Fruit fly (Drosophila melanogaster): ENCODE measurements around the gene Nfs1.

Gene Nfs1

dm6 chr2L:12027435-12027834 lies 28.0 kb downstream of the Nfs1 start, which contains the start of gene dmGlut (continued):
- TF ChIP-seq HmgZ (tag; optimal IDR thresholded peaks at IDR 0.05) (no peak), CG11085 (GFP tag; IDR thresholded peaks at IDR 0.05) (no peak), CG8281 (tag; optimal IDR thresholded peaks at IDR 0.05) (no peak), eve (GFP tag; optimal IDR thresholded peaks at IDR 0.05) (no peak), Optix (GFP tag; IDR thresholded peaks at IDR 0.05) (0 out of 3 replicates have a peak, but pooled peaks have one; percentile 19), CHES-1-like (GFP tag; optimal IDR thresholded peaks at IDR 0.05) (no peak), Hr39 (optimal IDR thresholded peaks at IDR 0.05) (no peak), fu2 (GFP tag; optimal IDR thresholded peaks at IDR 0.05) (no peak), Scr (GFP tag; IDR thresholded peaks at IDR 0.05; ENCODE audit: partially characterized antibody) (no peak), Bdp1 (GFP tag; optimal IDR thresholded peaks at IDR 0.05) (no peak), CG4820 (GFP tag; optimal IDR thresholded peaks at IDR 0.05) (no peak), onecut (GFP tag; IDR thresholded peaks at IDR 0.05) (no peak), CG9817 (tag; optimal IDR thresholded peaks at IDR 0.05) (no peak), CG8924 (tag; optimal IDR thresholded peaks at IDR 0.05) (no peak), CG30403 (GFP tag; optimal IDR thresholded peaks at IDR 0.05) (no peak), vnd (GFP tag; IDR thresholded peaks at IDR 0.05; ENCODE audit: partially characterized antibody) (no peak), CG10431 (GFP tag; optimal IDR thresholded peaks at IDR 0.05) (no peak), Camta (GFP tag; optimal IDR thresholded peaks at IDR 0.05) (no peak)

dm6 chr2L:12028102-12028501 lies 28.6 kb downstream of the Nfs1 start:
- TF ChIP-seq chinmo (GFP tag; IDR thresholded peaks at IDR 0.05; ENCODE audit: partially characterized antibody) = 0 out of 4 replicates have a peak, but pooled peaks have one; percentile 34
- TF ChIP-seq btn (GFP tag; optimal IDR thresholded peaks at IDR 0.05) = no peak
- TF ChIP-seq fd3F (GFP tag; optimal IDR thresholded peaks at IDR 0.05) = no peak
- no peak for TF ChIP-seq CG15601 (tag; optimal IDR thresholded peaks at IDR 0.05)
- TF ChIP-seq CG10979 (tag; optimal IDR thresholded peaks at IDR 0.05) = no peak
- no peak for TF ChIP-seq HHEX (GFP tag; optimal IDR thresholded peaks at IDR 0.05)
- no peak for TF ChIP-seq CG4424 (GFP tag; optimal IDR thresholded peaks at IDR 0.05)
- peak; percentile 51 for TF ChIP-seq kni (GFP tag; optimal IDR thresholded peaks at IDR 0.05)
- TF ChIP-seq sd (tag; optimal IDR thresholded peaks at IDR 0.05) = peak; percentile 50
- peak; percentile 46 for TF ChIP-seq D19B (GFP tag; optimal IDR thresholded peaks at IDR 0.05)
- TF ChIP-seq Med (GFP tag) = peak; percentile 63
- TF ChIP-seq CG11456 (GFP tag; IDR thresholded peaks at IDR 0.05) = 0 out of 3 replicates have a peak, but pooled peaks have one; percentile 21
- TF ChIP-seq CkIIα-i1 (GFP tag; IDR thresholded peaks at IDR 0.05) = no peak
- peak; percentile 24 for TF ChIP-seq sens (GFP tag)

dm6 chr2L:12028808-12029207 lies 29.4 kb downstream of the Nfs1 start:
- no peak for TF ChIP-seq seq (GFP tag; IDR thresholded peaks at IDR 0.05)
- TF ChIP-seq CG9609 (GFP tag; optimal IDR thresholded peaks at IDR 0.05) = no peak
- no peak for TF ChIP-seq Fer2 (tag; optimal IDR thresholded peaks at IDR 0.05)
- no peak for TF ChIP-seq lmd (GFP tag; IDR thresholded peaks at IDR 0.05)
- no peak for TF ChIP-seq NFAT (GFP tag; IDR thresholded peaks at IDR 0.05)
- TF ChIP-seq Pdp1 (GFP tag; optimal IDR thresholded peaks at IDR 0.05) = peak in 1 of 2 experiments; percentile 43
- no peak for TF ChIP-seq stc (GFP tag; IDR thresholded peaks at IDR 0.05)
- no peak for TF ChIP-seq wor (GFP tag; IDR thresholded peaks at IDR 0.05)
- no peak for TF ChIP-seq pan (optimal IDR thresholded peaks at IDR 0.05)
- TF ChIP-seq pan (GFP tag; optimal IDR thresholded peaks at IDR 0.05 in 1 of 2, IDR thresholded peaks at IDR 0.05 in 1 of 2) = no peak
- no peak for TF ChIP-seq CG8290 (GFP tag; optimal IDR thresholded peaks at IDR 0.05)
- peak in 1 of 2 experiments; percentile 14 for TF ChIP-seq CG8290 (tag; optimal IDR thresholded peaks at IDR 0.05)
- no peak for TF ChIP-seq CG6683 (GFP tag; optimal IDR thresholded peaks at IDR 0.05)
- TF ChIP-seq CG2116 (GFP tag; optimal IDR thresholded peaks at IDR 0.05) = no peak
- no peak for TF ChIP-seq peb (GFP tag; IDR thresholded peaks at IDR 0.05)
- no peak for TF ChIP-seq schlank (tag; optimal IDR thresholded peaks at IDR 0.05)
- TF ChIP-seq Eip74EF (GFP tag; optimal IDR thresholded peaks at IDR 0.05) = peak in 1 of 2 experiments; percentile 69
- no peak for TF ChIP-seq dpn (GFP tag; optimal IDR thresholded peaks at IDR 0.05)
- TF ChIP-seq en (GFP tag; optimal IDR thresholded peaks at IDR 0.05) = no peak
- no peak for TF ChIP-seq Usf (GFP tag; optimal IDR thresholded peaks at IDR 0.05)

All from whole organism, embryonic.